Worm (Caenorhabditis elegans): ENCODE data around the gene fbxa-82.
"Not testable (repeated sequence)": the region's sequence is repeated elsewhere in the genome, so short reads cannot be mapped to it uniquely, and the experiment has no call there.

- not testable (repeated sequence) for TF ChIP-seq dao-5, him-1, W03F9.2 (tag; optimal IDR thresholded peaks at IDR 0.05)
Measured at ce11 chrV:15031373-15031772, 21.0 kb downstream of the fbxa-82 start, which contains the start of gene cng-1.

Data from whole organism, L4/young adult.